Fruit fly (Drosophila melanogaster) whole organism, wandering third instar larva: ENCODE measurements around the gene CG13252.

Source experiments
- Abd-B ChIP-seq: fragments of >200 bp; optimal IDR thresholded peaks from 2 replicates; lab custom pipeline; 2017; ENCODE audit warnings: missing biosample characterization, missing genetic modification characterization
- CG32264 ChIP-seq: fragments of 200-800 bp; sonication (Bioruptor generic); optimal IDR thresholded peaks from 2 replicates; lab custom pipeline; 2016; ENCODE audit warnings: missing biosample characterization, missing genetic modification characterization
- CG9705 ChIP-seq: fragments of 200-800 bp; sonication (Bioruptor generic); optimal IDR thresholded peaks from 2 replicates; lab custom pipeline; 2018; ENCODE audit warnings: missing biosample characterization, mild to moderate bottlenecking, missing genetic modification characterization
- CrebA ChIP-seq: fragments of 200-800 bp; sonication (Bioruptor generic); optimal IDR thresholded peaks from 2 replicates; lab custom pipeline; 2016; ENCODE audit warnings: missing biosample characterization, mild to moderate bottlenecking, missing genetic modification characterization, borderline replicate concordance
- Dfd ChIP-seq: fragments of >200 bp; optimal IDR thresholded peaks from 2 replicates; lab custom pipeline; 2017; ENCODE audit warnings: missing biosample characterization, missing genetic modification characterization
- Dif ChIP-seq: fragments of 200-275, 200-300 bp; sonication (Bioruptor generic); optimal IDR thresholded peaks from 2 replicates; lab custom pipeline; 2018; ENCODE audit warnings: missing biosample characterization, missing genetic modification characterization; ENCODE audit not compliant: partially characterized antibody
- GATAd ChIP-seq: sonication (Bioruptor generic); optimal IDR thresholded peaks from 2 replicates; lab custom pipeline; 2016; ENCODE audit warnings: missing biosample characterization, missing genetic modification characterization
- HLH106 ChIP-seq: fragments of 200-800 bp; optimal IDR thresholded peaks from 3 replicates; lab custom pipeline; 2019; ENCODE audit warnings: missing biosample characterization, mild to moderate bottlenecking, missing genetic modification characterization, moderate library complexity
- Hnf4 ChIP-seq: fragments of 200-800 bp; sonication (Bioruptor generic); optimal IDR thresholded peaks from 2 replicates; lab custom pipeline; 2016; ENCODE audit warnings: missing biosample characterization, mild to moderate bottlenecking, missing genetic modification characterization
- Hr78 ChIP-seq: fragments of >200 bp; optimal IDR thresholded peaks from 2 replicates; lab custom pipeline; 2017; ENCODE audit warnings: missing biosample characterization, missing genetic modification characterization
- Hr83 ChIP-seq: fragments of 200-300 bp; sonication (Bioruptor generic); optimal IDR thresholded peaks from 2 replicates; lab custom pipeline; 2016; ENCODE audit warnings: missing biosample characterization, mild to moderate bottlenecking, missing genetic modification characterization, moderate library complexity; ENCODE audit not compliant: poor library complexity, severe bottlenecking
- Jra ChIP-seq: sonication (Bioruptor generic); optimal IDR thresholded peaks from 2 replicates; lab custom pipeline; 2016; ENCODE audit warnings: missing biosample characterization, missing genetic modification characterization
- Mio ChIP-seq: sonication (Bioruptor generic); optimal IDR thresholded peaks from 2 replicates; lab custom pipeline; 2016; ENCODE audit warnings: missing biosample characterization, missing genetic modification characterization
- Myc ChIP-seq: fragments of >200 bp; optimal IDR thresholded peaks from 2 replicates; lab custom pipeline; 2017
- N ChIP-seq: fragments of >200 bp; optimal IDR thresholded peaks from 2 replicates; lab custom pipeline; 2018; ENCODE audit warnings: missing biosample characterization, missing external identifiers, missing genetic modification characterization
- OdsH ChIP-seq: fragments of 200-800 bp; sonication (Bioruptor generic); optimal IDR thresholded peaks from 2 replicates; lab custom pipeline; 2016; ENCODE audit warnings: missing biosample characterization, mild to moderate bottlenecking, missing genetic modification characterization
- Rel ChIP-seq, 2 experiments: fragments of 200-800 bp; sonication (Bioruptor generic) in 1 of 2; optimal IDR thresholded peaks; 2 replicates in 1 of 2; 3 replicates in 1 of 2; lab custom pipeline; 2016 to 2019; ENCODE audit warnings: mild to moderate bottlenecking in 2 of 2, missing biosample characterization in 2 of 2, missing genetic modification characterization in 2 of 2, moderate library complexity in 1 of 2
- Sp1 ChIP-seq: fragments of 200-800 bp; sonication (Bioruptor generic); optimal IDR thresholded peaks from 3 replicates; lab custom pipeline; 2019; ENCODE audit warnings: missing biosample characterization, mild to moderate bottlenecking, missing genetic modification characterization, moderate library complexity
- Vsx2 ChIP-seq: fragments of 200-300, 225-300 bp; sonication (Bioruptor generic); optimal IDR thresholded peaks from 2 replicates; lab custom pipeline; 2018; ENCODE audit warnings: missing biosample characterization, missing genetic modification characterization; ENCODE audit not compliant: partially characterized antibody
- br ChIP-seq: fragments of 200-800 bp; sonication (Bioruptor generic); optimal IDR thresholded peaks from 2 replicates; lab custom pipeline; 2016; ENCODE audit warnings: missing biosample characterization, missing genetic modification characterization
- brk ChIP-seq: fragments of 200-800 bp; sonication (Bioruptor generic); optimal IDR thresholded peaks from 2 replicates; lab custom pipeline; 2016; ENCODE audit warnings: missing biosample characterization, mild to moderate bottlenecking, missing genetic modification characterization
- dl ChIP-seq, 2 experiments: fragments of 175-275, 200-275 bp in 1 of 2; fragments of 200-275 bp in 1 of 2; sonication (Bioruptor generic); optimal IDR thresholded peaks; lab custom pipeline; 2018; ENCODE audit warnings: mild to moderate bottlenecking in 2 of 2, missing biosample characterization in 2 of 2, missing genetic modification characterization in 2 of 2, moderate library complexity in 2 of 2; ENCODE audit not compliant: partially characterized antibody in 2 of 2, insufficient read depth in 1 of 2
- dmrt93B ChIP-seq: fragments of 200-800 bp; sonication (Bioruptor generic); optimal IDR thresholded peaks from 2 replicates; lab custom pipeline; 2018; ENCODE audit warnings: missing biosample characterization, mild to moderate bottlenecking, missing genetic modification characterization
- dsf ChIP-seq: sonication (Bioruptor generic); optimal IDR thresholded peaks from 2 replicates; lab custom pipeline; 2016; ENCODE audit warnings: missing biosample characterization, missing genetic modification characterization, borderline replicate concordance
- ey ChIP-seq: fragments of 200-800 bp; sonication (Bioruptor generic); optimal IDR thresholded peaks from 2 replicates; lab custom pipeline; 2016; ENCODE audit warnings: missing biosample characterization, missing genetic modification characterization
- foxo ChIP-seq, 2 experiments: fragments of 200-800 bp; sonication (Bioruptor generic); optimal IDR thresholded peaks; 2 replicates in 1 of 2; 3 replicates in 1 of 2; lab custom pipeline; 2016 to 2017; ENCODE audit warnings: missing biosample characterization in 2 of 2, missing genetic modification characterization in 2 of 2
- fru ChIP-seq: fragments of 200-800 bp; sonication (Bioruptor generic); optimal IDR thresholded peaks from 3 replicates; lab custom pipeline; 2016; ENCODE audit warnings: missing biosample characterization, mild to moderate bottlenecking, missing genetic modification characterization
- h ChIP-seq: fragments of 200-800 bp; sonication (Bioruptor generic); optimal IDR thresholded peaks from 3 replicates; lab custom pipeline; 2016; ENCODE audit warnings: missing biosample characterization, mild to moderate bottlenecking, missing genetic modification characterization
- jim ChIP-seq: fragments of 175-275, 200-325 bp; sonication (Bioruptor generic); optimal IDR thresholded peaks from 2 replicates; lab custom pipeline; 2016; ENCODE audit warnings: missing biosample characterization, mild to moderate bottlenecking, missing genetic modification characterization
- lola ChIP-seq: fragments of >200 bp; optimal IDR thresholded peaks from 2 replicates; lab custom pipeline; 2017; ENCODE audit warnings: missing biosample characterization, missing genetic modification characterization
- pan ChIP-seq: fragments of >200 bp; optimal IDR thresholded peaks from 2 replicates; lab custom pipeline; 2017
- psq ChIP-seq: fragments of 200-800 bp; sonication (Bioruptor generic); optimal IDR thresholded peaks from 3 replicates; lab custom pipeline; 2017; ENCODE audit warnings: missing biosample characterization, mild to moderate bottlenecking, missing genetic modification characterization, moderate library complexity
- rgr ChIP-seq: fragments of 200-800 bp; sonication (Bioruptor generic); optimal IDR thresholded peaks from 3 replicates; lab custom pipeline; 2016; ENCODE audit warnings: missing biosample characterization, mild to moderate bottlenecking, missing genetic modification characterization
- sage ChIP-seq: fragments of 200-800 bp; sonication (Bioruptor generic); optimal IDR thresholded peaks from 2 replicates; lab custom pipeline; 2016; ENCODE audit warnings: missing biosample characterization, mild to moderate bottlenecking, missing genetic modification characterization
- sv ChIP-seq: fragments of 200-800 bp; sonication (Bioruptor generic); optimal IDR thresholded peaks from 3 replicates; lab custom pipeline; 2016; ENCODE audit warnings: missing biosample characterization, missing genetic modification characterization
- tai ChIP-seq: sonication (Bioruptor generic); optimal IDR thresholded peaks from 2 replicates; lab custom pipeline; 2016; ENCODE audit warnings: missing biosample characterization, missing genetic modification characterization
- usp ChIP-seq: fragments of >200 bp; optimal IDR thresholded peaks from 2 replicates; lab custom pipeline; 2017; ENCODE audit warnings: missing biosample characterization, missing genetic modification characterization
- woc ChIP-seq: sonication (Bioruptor generic); optimal IDR thresholded peaks from 2 replicates; lab custom pipeline; 2016; ENCODE audit warnings: missing biosample characterization, mild to moderate bottlenecking, missing genetic modification characterization

The CG13252 gene

DNA sequence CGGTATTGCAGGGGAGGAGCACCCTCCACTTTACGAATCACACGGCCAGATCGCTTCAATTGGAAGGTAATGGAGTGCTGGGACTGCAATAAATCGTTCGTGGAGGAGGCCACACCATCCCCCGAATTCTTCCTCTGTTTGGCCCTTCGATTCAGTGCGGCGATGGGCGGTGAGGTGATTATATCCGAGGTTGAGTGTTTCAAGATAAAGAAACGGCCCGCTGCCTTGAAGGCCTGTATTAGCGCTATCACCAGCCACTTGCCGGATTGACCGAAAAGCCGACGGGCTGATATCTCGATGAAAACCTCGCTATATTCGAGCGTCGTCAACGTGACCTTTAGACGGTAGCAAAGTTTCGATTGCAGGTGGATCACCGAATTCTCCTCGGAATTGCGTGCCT is 47.1 kb downstream of the CG13252 start:
- no peak for TF ChIP-seq Dif
- TF ChIP-seq Rel (GFP tag; optimal IDR thresholded peaks at IDR 0.05; lab: Kevin White, UChicago), result no peak
- peak; percentile 78 for TF ChIP-seq Rel (tag; optimal IDR thresholded peaks at IDR 0.05; lab: Kevin White, UChicago)

dm6 chr3L:20778224-20779063 is 48.1 kb downstream of the CG13252 start, which contains the start of the genes Pex16 and Pex14:
Gene Pex16, minus strand, starts transcription at chr3L:20778264.
Gene Pex14, plus strand, starts transcription at chr3L:20778799.
- TF ChIP-seq GATAd (GFP tag; lab: Kevin White, UChicago) (no peak), dsf (GFP tag; lab: Kevin White, UChicago) (no peak), OdsH (GFP tag; lab: Kevin White, UChicago) (peak; percentile 53), Abd-B (no peak), Vsx2 (GFP tag; lab: Kevin White, UChicago) (no peak), dmrt93B (GFP tag; lab: Kevin White, UChicago) (no peak), rgr (GFP tag; lab: Kevin White, UChicago) (peak; percentile 94), br (peak; percentile 65), Hnf4 (peak; percentile 56), sage (no peak), HLH106 (tag; lab: Kevin White, UChicago) (peak; percentile 73), usp (no peak), woc (peak; percentile 80), lola (GFP tag; lab: Kevin White, UChicago) (no peak), psq (GFP tag; lab: Kevin White, UChicago) (peak; percentile 38), ey (GFP tag; lab: Kevin White, UChicago) (peak; percentile 72), CrebA (GFP tag; lab: Kevin White, UChicago) (no peak), Hr83 (GFP tag; lab: Kevin White, UChicago) (peak; percentile 24), foxo (GFP tag; optimal IDR thresholded peaks at IDR 0.05; lab: Kevin White, UChicago) (peak in 1 of 2 experiments; percentile 80), fru (GFP tag; lab: Kevin White, UChicago) (peak; percentile 69), Mio (GFP tag; lab: Kevin White, UChicago) (no peak), CG9705 (GFP tag; lab: Kevin White, UChicago) (peak; percentile 28), brk (GFP tag; lab: Kevin White, UChicago) (no peak), h (peak; percentile 57), pan (no peak), sv (GFP tag; lab: Kevin White, UChicago) (peak; percentile 66), Sp1 (GFP tag; lab: Kevin White, UChicago) (peak; percentile 52), dl (GFP tag; optimal IDR thresholded peaks at IDR 0.05; lab: Kevin White, UChicago; ENCODE audit: insufficient read depth in 1 of 2, partially characterized antibody in 2 of 2) (no peak), N (GFP tag; lab: Kevin White, UChicago) (no peak), Hr78 (GFP tag; lab: Kevin White, UChicago) (no peak), jim (GFP tag; lab: Kevin White, UChicago) (no peak), tai (no peak), Rel (GFP tag; optimal IDR thresholded peaks at IDR 0.05; lab: Kevin White, UChicago) (no peak), Rel (tag; optimal IDR thresholded peaks at IDR 0.05; lab: Kevin White, UChicago) (no peak), CG32264 (no peak), Jra (GFP tag; lab: Kevin White, UChicago) (no peak), Myc (lab: Kevin White, UChicago) (no peak), Dfd (no peak), Dif (no peak)
